Fruit fly (Drosophila melanogaster) whole organism, embryonic: ENCODE results near the gene CG6800.
A peak's percentile ranks its signal among the peaks of the same experiment; 100 is the strongest.

ENCODE experiments used
- Atf6 ChIP-seq: fragments of 200-800 bp; sonication (Bioruptor generic); IDR thresholded peaks from 2 replicates; pipeline ENCODE4 v1.3.6; 2022; ENCODE audit warnings: missing biosample characterization, missing genetic modification characterization
- BEAF-32 ChIP-seq: fragments of 200-800 bp; sonication (Bioruptor generic); optimal IDR thresholded peaks from 3 replicates; lab custom pipeline; 2017; ENCODE audit warnings: missing biosample characterization, missing genetic modification characterization, mild to moderate bottlenecking, moderate library complexity, missing genetic modification reagents
- CG11696 ChIP-seq: fragments of 200-800 bp; sonication (Bioruptor generic); IDR thresholded peaks from 2 replicates; pipeline ENCODE4 v1.3.6; 2022; ENCODE audit warnings: missing biosample characterization, missing genetic modification characterization
- CG12391 ChIP-seq: fragments of 200-800 bp; sonication (Bioruptor generic); optimal IDR thresholded peaks from 3 replicates; lab custom pipeline; 2018; ENCODE audit warnings: missing biosample characterization, mild to moderate bottlenecking, missing genetic modification characterization, moderate library complexity
- CG14667 ChIP-seq: fragments of 200-800 bp; sonication (Bioruptor generic); IDR thresholded peaks from 2 replicates; pipeline ENCODE4 v1.3.6; 2022; ENCODE audit warnings: missing biosample characterization, missing genetic modification characterization
- CG14860 ChIP-seq: fragments of 200-800 bp; sonication (Bioruptor generic); IDR thresholded peaks from 3 replicates; pipeline ENCODE4 v1.3.6; 2022; ENCODE audit warnings: missing biosample characterization, missing genetic modification characterization; ENCODE audit not compliant: partially characterized antibody
- CG16813 ChIP-seq: fragments of 200-800 bp; sonication (Bioruptor generic); IDR thresholded peaks from 3 replicates; pipeline ENCODE4 v1.3.6; 2022; ENCODE audit warnings: missing biosample characterization, missing genetic modification characterization; ENCODE audit not compliant: partially characterized antibody
- CG18476 ChIP-seq: fragments of 200-800 bp; sonication (Bioruptor generic); optimal IDR thresholded peaks from 2 replicates; lab custom pipeline; 2016; ENCODE audit warnings: missing biosample characterization, mild to moderate bottlenecking, missing genetic modification characterization
- CG2116 ChIP-seq: fragments of 200-800 bp; sonication (Bioruptor generic); optimal IDR thresholded peaks from 3 replicates; lab custom pipeline; 2018; ENCODE audit warnings: missing biosample characterization, mild to moderate bottlenecking, missing genetic modification characterization
- CG3407 ChIP-seq: fragments of 200-800 bp; sonication (Bioruptor generic); optimal IDR thresholded peaks from 2 replicates; lab custom pipeline; 2018; ENCODE audit warnings: missing biosample characterization, mild to moderate bottlenecking, missing genetic modification characterization
- CG34224 ChIP-seq: fragments of 200-800 bp; sonication (Bioruptor generic); IDR thresholded peaks from 3 replicates; pipeline ENCODE4 v1.3.6; 2022; ENCODE audit warnings: missing biosample characterization, missing genetic modification characterization; ENCODE audit not compliant: partially characterized antibody
- CG4360 ChIP-seq: fragments of 200-800 bp; sonication (Bioruptor generic); IDR thresholded peaks from 2 replicates; pipeline ENCODE4 v1.3.6; 2022; ENCODE audit warnings: missing biosample characterization, missing genetic modification characterization
- CG4617 ChIP-seq: fragments of 200-800 bp; sonication (Bioruptor generic); optimal IDR thresholded peaks from 3 replicates; lab custom pipeline; 2016; ENCODE audit warnings: missing biosample characterization, missing genetic modification characterization, borderline replicate concordance
- CG8478 ChIP-seq: fragments of >200 bp; optimal IDR thresholded peaks from 2 replicates; lab custom pipeline; 2018
- D19A ChIP-seq: fragments of 200-800 bp; optimal IDR thresholded peaks from 3 replicates; lab custom pipeline; 2019; ENCODE audit warnings: missing biosample characterization, mild to moderate bottlenecking, missing genetic modification characterization, moderate library complexity
- Dbx ChIP-seq: fragments of 200-800 bp; sonication (Bioruptor generic); IDR thresholded peaks from 3 replicates; pipeline ENCODE4 v1.3.6; 2022; ENCODE audit warnings: missing biosample characterization, missing genetic modification characterization
- Dp ChIP-seq: fragments of 200-800 bp; sonication (Bioruptor generic); optimal IDR thresholded peaks from 2 replicates; lab custom pipeline; 2018; ENCODE audit warnings: missing biosample characterization, mild to moderate bottlenecking, missing genetic modification characterization, moderate library complexity
- H15 ChIP-seq: fragments of 200-800 bp; sonication (Bioruptor generic); IDR thresholded peaks from 3 replicates; pipeline ENCODE4 v1.3.6; 2022; ENCODE audit warnings: missing biosample characterization, missing genetic modification characterization
- HLH4C ChIP-seq: fragments of 200-800 bp; sonication (Bioruptor generic); IDR thresholded peaks from 3 replicates; pipeline ENCODE4 v1.3.6; 2022; ENCODE audit warnings: missing biosample characterization, missing genetic modification characterization; ENCODE audit not compliant: partially characterized antibody
- MTF-1 ChIP-seq: fragments of 200-800 bp; sonication (Bioruptor generic); optimal IDR thresholded peaks from 2 replicates; lab custom pipeline; 2018; ENCODE audit warnings: missing biosample characterization, mild to moderate bottlenecking, missing genetic modification characterization, borderline replicate concordance
- Mad ChIP-seq: fragments of 200-800 bp; sonication (Bioruptor generic); optimal IDR thresholded peaks from 2 replicates; lab custom pipeline; 2016; ENCODE audit warnings: missing biosample characterization, missing genetic modification characterization
- Mrtf ChIP-seq: fragments of 200-800 bp; sonication (Bioruptor generic); IDR thresholded peaks from 3 replicates; pipeline ENCODE4 v1.3.6; 2022; ENCODE audit warnings: missing biosample characterization, missing genetic modification characterization
- NK7.1 ChIP-seq: fragments of 200-800 bp; sonication (Bioruptor generic); optimal IDR thresholded peaks from 3 replicates; lab custom pipeline; 2016; ENCODE audit warnings: missing biosample characterization, missing genetic modification characterization
- Nf-YA ChIP-seq: fragments of 200-800 bp; sonication (Bioruptor generic); IDR thresholded peaks from 2 replicates; pipeline ENCODE4 v1.3.6; 2022; ENCODE audit warnings: missing biosample characterization, missing genetic modification characterization
- Oli ChIP-seq: fragments of 200-800 bp; sonication (Bioruptor generic); optimal IDR thresholded peaks from 2 replicates; lab custom pipeline; 2018; ENCODE audit warnings: missing biosample characterization, mild to moderate bottlenecking, missing genetic modification characterization, moderate library complexity
- Rfx ChIP-seq: fragments of 200-800 bp; sonication (Bioruptor generic); IDR thresholded peaks from 2 replicates; pipeline ENCODE4 v1.3.6; 2022; ENCODE audit warnings: missing biosample characterization, missing genetic modification characterization
- Six4 ChIP-seq: fragments of 200-800 bp; sonication (Bioruptor generic); optimal IDR thresholded peaks from 2 replicates; lab custom pipeline; 2016; ENCODE audit warnings: missing biosample characterization, missing genetic modification characterization
- Sry-δ ChIP-seq: fragments of 200-800 bp; sonication (Bioruptor generic); optimal IDR thresholded peaks from 2 replicates; lab custom pipeline; 2016; ENCODE audit warnings: missing biosample characterization, missing genetic modification characterization
- TFAM ChIP-seq: fragments of 200-800 bp; sonication (Bioruptor generic); optimal IDR thresholded peaks from 2 replicates; lab custom pipeline; 2017; ENCODE audit warnings: missing biosample characterization, missing genetic modification characterization, inconsistent platforms
- Trl ChIP-seq, 3 experiments: fragments of >200 bp in 2 of 3; fragments of 200-800 bp in 1 of 3; sonication (Bioruptor generic) in 1 of 3; optimal IDR thresholded peaks; 2 replicates in 1 of 3; 3 replicates in 2 of 3; lab custom pipeline; 2016 to 2017; ENCODE audit warnings: missing biosample characterization in 1 of 3, missing genetic modification characterization in 1 of 3
- aop ChIP-seq: fragments of 200-800 bp; sonication (Bioruptor generic); IDR thresholded peaks from 2 replicates; pipeline ENCODE4 v1.3.6; 2022; ENCODE audit warnings: missing biosample characterization, missing genetic modification characterization
- az2 ChIP-seq: fragments of 200-800 bp; sonication (Bioruptor generic); optimal IDR thresholded peaks from 3 replicates; lab custom pipeline; 2016; ENCODE audit warnings: missing biosample characterization, missing genetic modification characterization
- bab2 ChIP-seq: fragments of 200-800 bp; sonication (Bioruptor generic); optimal IDR thresholded peaks from 2 replicates; lab custom pipeline; 2016; ENCODE audit warnings: missing biosample characterization, missing genetic modification characterization
- bcd ChIP-seq: fragments of 200-800 bp; sonication (Bioruptor generic); optimal IDR thresholded peaks from 2 replicates; lab custom pipeline; 2017; ENCODE audit warnings: missing biosample characterization, mild to moderate bottlenecking, missing genetic modification characterization
- cg ChIP-seq: fragments of 200-800 bp; sonication (Bioruptor generic); optimal IDR thresholded peaks from 3 replicates; lab custom pipeline; 2019; ENCODE audit warnings: missing biosample characterization, mild to moderate bottlenecking, missing genetic modification characterization, moderate library complexity
- ci ChIP-seq: fragments of 200-800 bp; sonication (Bioruptor generic); IDR thresholded peaks from 3 replicates; pipeline ENCODE4 v1.3.6; 2022; ENCODE audit warnings: missing biosample characterization, missing genetic modification characterization
- dm ChIP-seq: fragments of 200-800 bp; sonication (Bioruptor generic); optimal IDR thresholded peaks from 3 replicates; lab custom pipeline; 2016; ENCODE audit warnings: missing biosample characterization, missing genetic modification characterization
- dmrt99B ChIP-seq: fragments of 200-800 bp; sonication (Bioruptor generic); optimal IDR thresholded peaks from 2 replicates; lab custom pipeline; 2018; ENCODE audit warnings: missing biosample characterization, mild to moderate bottlenecking, missing genetic modification characterization, moderate library complexity
- eyg ChIP-seq: fragments of 200-800 bp; sonication (Bioruptor generic); optimal IDR thresholded peaks from 3 replicates; lab custom pipeline; 2016; ENCODE audit warnings: missing biosample characterization, missing genetic modification characterization
- gt ChIP-seq: fragments of 200-800 bp; sonication (Bioruptor generic); IDR thresholded peaks from 2 replicates; pipeline ENCODE4 v1.3.6; 2022; ENCODE audit warnings: missing biosample characterization, missing genetic modification characterization
- hkb ChIP-seq, 2 experiments: fragments of 200-800 bp in 1 of 2; fragments of >200 bp in 1 of 2; sonication (Bioruptor generic) in 1 of 2; IDR thresholded peaks in 1 of 2; optimal IDR thresholded peaks in 1 of 2; 2 replicates each; pipeline versions ENCODE4 v1.3.6 to Lab custom; 2017 to 2022; ENCODE audit warnings: missing biosample characterization in 1 of 2, missing genetic modification characterization in 1 of 2
- hth ChIP-seq: fragments of >200 bp; optimal IDR thresholded peaks from 2 replicates; lab custom pipeline; 2017; ENCODE audit warnings: inconsistent platforms
- jigr1 ChIP-seq: fragments of 200-800 bp; sonication (Bioruptor generic); IDR thresholded peaks from 3 replicates; pipeline ENCODE4 v1.3.6; 2022; ENCODE audit warnings: missing biosample characterization, missing genetic modification characterization
- lmd ChIP-seq: fragments of 200-800 bp; sonication (Bioruptor generic); IDR thresholded peaks from 2 replicates; pipeline ENCODE4 v1.3.6; 2022; ENCODE audit warnings: missing biosample characterization, missing genetic modification characterization
- nau ChIP-seq: fragments of 200-800 bp; sonication (Bioruptor generic); optimal IDR thresholded peaks from 3 replicates; lab custom pipeline; 2017; ENCODE audit warnings: missing biosample characterization, mild to moderate bottlenecking, missing genetic modification characterization, missing genetic modification reagents
- sd ChIP-seq: fragments of 200-800 bp; sonication (Bioruptor generic); optimal IDR thresholded peaks from 3 replicates; lab custom pipeline; 2018; ENCODE audit warnings: missing biosample characterization, mild to moderate bottlenecking, missing genetic modification characterization, moderate library complexity
- sens ChIP-seq: fragments of 200-800 bp; sonication (Bioruptor generic); peaks from one replicate; lab custom pipeline; 2016; ENCODE audit warnings: missing biosample characterization, missing genetic modification characterization
- seq ChIP-seq: fragments of 200-800 bp; sonication (Bioruptor generic); IDR thresholded peaks from 2 replicates; pipeline ENCODE4 v1.3.6; 2022; ENCODE audit warnings: missing biosample characterization, missing genetic modification characterization
- shn ChIP-seq: fragments of 200-800 bp; sonication (Bioruptor generic); optimal IDR thresholded peaks from 3 replicates; lab custom pipeline; 2016; ENCODE audit warnings: missing biosample characterization, missing genetic modification characterization
- slp2 ChIP-seq: fragments of 200-800 bp; sonication (Bioruptor generic); optimal IDR thresholded peaks from 2 replicates; lab custom pipeline; 2016; ENCODE audit warnings: missing biosample characterization, missing genetic modification characterization
- toy ChIP-seq: fragments of 200-800 bp; sonication (Bioruptor generic); IDR thresholded peaks from 2 replicates; pipeline ENCODE4 v1.3.6; 2022; ENCODE audit warnings: missing biosample characterization, missing genetic modification characterization
- zfh1 ChIP-seq: fragments of 200-800 bp; sonication (Bioruptor generic); IDR thresholded peaks from 3 replicates; pipeline ENCODE4 v1.3.6; 2022; ENCODE audit warnings: missing biosample characterization, missing genetic modification characterization

Gene CG6800

DNA sequence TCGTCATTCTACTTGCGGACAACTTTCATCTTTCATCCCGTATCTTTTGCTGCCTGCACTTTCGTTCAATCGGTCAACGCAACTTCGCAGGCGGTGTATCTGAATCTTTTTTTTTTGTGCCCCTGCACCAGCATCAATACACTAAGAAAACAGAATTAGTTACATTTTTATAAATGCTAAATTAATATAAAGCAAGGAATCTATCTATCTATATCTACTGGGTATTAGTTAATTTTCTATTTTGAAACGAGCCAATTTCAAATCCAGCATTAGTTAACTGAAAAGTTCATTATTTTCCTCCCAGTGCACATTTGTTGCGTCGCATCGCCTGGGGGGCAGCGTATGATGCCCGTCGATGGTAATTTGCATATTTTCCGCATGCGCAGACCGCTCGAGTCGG, 43.0 kb upstream of the CG6800 start (continued):
- TF ChIP-seq Nf-YA (GFP tag; lab: Robert Waterston, UW) (no peak), H15 (GFP tag; lab: Robert Waterston, UW) (no peak), Six4 (GFP tag; lab: Kevin White, UChicago) (no peak), aop (GFP tag; lab: Robert Waterston, UW) (no peak), Mad (GFP tag; lab: Kevin White, UChicago) (no peak), MTF-1 (GFP tag; lab: Kevin White, UChicago) (no peak), CG16813 (GFP tag; lab: Robert Waterston, UW) (no peak), CG11696 (GFP tag; lab: Robert Waterston, UW) (no peak), hkb (optimal IDR thresholded peaks at IDR 0.05; lab: Kevin White, UChicago) (no peak), hkb (GFP tag; IDR thresholded peaks at IDR 0.05; lab: Robert Waterston, UW) (0 out of 2 replicates have a peak, but pooled peaks have one; percentile 16), bcd (no peak), Trl (optimal IDR thresholded peaks at IDR 0.05; lab: Kevin White, UChicago) (no peak), Trl (GFP tag; optimal IDR thresholded peaks at IDR 0.05; lab: Kevin White, UChicago) (no peak), hth (lab: Kevin White, UChicago) (no peak), CG18476 (GFP tag; lab: Kevin White, UChicago) (no peak), Atf6 (no peak), CG4360 (GFP tag; lab: Robert Waterston, UW) (no peak), lmd (GFP tag; lab: Robert Waterston, UW) (0 out of 2 replicates have a peak, but pooled peaks have one; percentile 7), CG12391 (tag; lab: Kevin White, UChicago) (peak; percentile 1), CG4617 (GFP tag; lab: Kevin White, UChicago) (no peak), CG8478 (no peak), sd (no peak), cg (GFP tag; lab: Kevin White, UChicago) (no peak), CG14860 (GFP tag; lab: Robert Waterston, UW) (no peak), Dp (no peak), Dbx (GFP tag; lab: Robert Waterston, UW) (no peak), dmrt99B (peak; percentile 24), TFAM (GFP tag; lab: Kevin White, UChicago) (no peak), shn (GFP tag; lab: Kevin White, UChicago) (no peak), seq (no peak), Mrtf (no peak), eyg (GFP tag; lab: Kevin White, UChicago) (no peak), NK7.1 (no peak), Sry-δ (no peak), Oli (tag; lab: Kevin White, UChicago) (no peak), dm (GFP tag; lab: Kevin White, UChicago) (no peak), sens (peak; percentile 69), CG2116 (no peak), bab2 (no peak), CG3407 (no peak), az2 (GFP tag; lab: Kevin White, UChicago) (peak; percentile 17), gt (no peak), HLH4C (GFP tag; lab: Robert Waterston, UW) (no peak), jigr1 (GFP tag; lab: Robert Waterston, UW) (no peak), toy (no peak), D19A (tag; lab: Kevin White, UChicago) (no peak), nau (no peak), CG34224 (GFP tag; lab: Robert Waterston, UW) (no peak), CG14667 (0 out of 2 replicates have a peak, but pooled peaks have one; percentile 17), zfh1 (GFP tag; lab: Robert Waterston, UW) (0 out of 3 replicates have a peak, but pooled peaks have one; percentile 34), Rfx (GFP tag; lab: Robert Waterston, UW) (no peak), ci (GFP tag; lab: Robert Waterston, UW) (peak; percentile 53; the same call in 1 of the 3 replicates), slp2 (no peak), BEAF-32 (GFP tag; lab: Kevin White, UChicago) (no peak)
